Fruit fly (Drosophila melanogaster) Kc167 (cell line): ENCODE results near the gene CG7840.

Experiments used
- Sin3A ChIP-seq: fragments of >200 bp; optimal IDR thresholded peaks from 2 replicates; lab custom pipeline; 2018; ENCODE audit warnings: missing external identifiers
- h ChIP-seq: fragments of >200 bp; optimal IDR thresholded peaks from 3 replicates; lab custom pipeline; 2018; ENCODE audit warnings: missing external identifiers
- psq ChIP-seq: fragments of >200 bp; optimal IDR thresholded peaks from 2 replicates; lab custom pipeline; 2017; ENCODE audit warnings: missing external identifiers
- ttk ChIP-seq: sonication (Bioruptor generic); optimal IDR thresholded peaks from 2 replicates; lab custom pipeline; 2017; ENCODE audit warnings: missing external identifiers

DNA sequence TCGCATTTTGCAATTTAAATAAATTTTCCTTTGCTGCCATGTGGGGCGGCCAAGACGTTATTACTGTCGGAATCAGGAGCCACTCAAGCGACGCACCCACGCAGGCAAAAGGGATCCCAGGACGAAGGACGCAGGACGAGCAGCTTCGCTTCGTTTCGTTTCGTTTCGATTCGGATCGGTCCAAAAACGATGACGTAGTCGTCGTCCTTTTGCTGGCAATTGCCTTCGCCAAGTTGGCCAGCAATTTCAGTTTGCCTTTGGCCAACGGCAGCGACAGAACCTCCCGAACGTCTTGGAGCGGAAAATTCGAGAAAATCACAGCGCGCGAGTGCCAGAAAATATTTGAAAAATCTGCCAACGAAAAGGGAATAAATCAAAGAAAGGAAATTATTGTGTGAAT, 32.7 kb downstream of the CG7840 start, which contains the start of gene witty:
- TF ChIP-seq psq (lab: Kevin White, UChicago): no peak
- no peak for TF ChIP-seq h (lab: Kevin White, UChicago)
- TF ChIP-seq Sin3A (lab: Kevin White, UChicago): no peak
- TF ChIP-seq ttk: no peak
